Fruit fly (Drosophila melanogaster) whole organism, pupa: ENCODE data around the gene Ir67b.

Source experiments
- CG12605 ChIP-seq: fragments of 200-800 bp; sonication (Bioruptor generic); IDR thresholded peaks from 2 replicates; pipeline ENCODE4 v1.3.6; 2022; ENCODE audit warnings: missing biosample characterization, missing genetic modification characterization
- CG8301 ChIP-seq: fragments of 200-800 bp; sonication (Bioruptor generic); optimal IDR thresholded peaks from 2 replicates; lab custom pipeline; 2018; ENCODE audit warnings: missing biosample characterization, mild to moderate bottlenecking, missing genetic modification characterization
- CG9948 ChIP-seq: fragments of 200-800 bp; sonication (Bioruptor generic); optimal IDR thresholded peaks from 2 replicates; lab custom pipeline; 2018; ENCODE audit warnings: missing biosample characterization, mild to moderate bottlenecking, missing genetic modification characterization, moderate library complexity
- EcR ChIP-seq: fragments of 200-800 bp; sonication (Bioruptor generic); optimal IDR thresholded peaks from 3 replicates; lab custom pipeline; 2019; ENCODE audit warnings: missing biosample characterization, missing genetic modification characterization, mild to moderate bottlenecking, moderate library complexity, missing genetic modification reagents
- Ets98B ChIP-seq: fragments of 200-800 bp; sonication (Bioruptor generic); IDR thresholded peaks from 2 replicates; pipeline ENCODE4 v1.3.6; 2022; ENCODE audit warnings: missing biosample characterization, missing genetic modification characterization
- Pif1A ChIP-seq: fragments of 200-800 bp; sonication (Bioruptor generic); optimal IDR thresholded peaks from 3 replicates; lab custom pipeline; 2016; ENCODE audit warnings: missing biosample characterization, missing genetic modification characterization
- fd96Ca ChIP-seq: fragments of 200-800 bp; sonication (Bioruptor generic); IDR thresholded peaks from 3 replicates; pipeline ENCODE4 v1.3.6; 2022; ENCODE audit warnings: missing biosample characterization, missing genetic modification characterization
- gl ChIP-seq: fragments of 200-800 bp; sonication (Bioruptor generic); optimal IDR thresholded peaks from 2 replicates; lab custom pipeline; 2018; ENCODE audit warnings: missing biosample characterization, mild to moderate bottlenecking, missing genetic modification characterization
- rn ChIP-seq: fragments of 200-800 bp; sonication (Bioruptor generic); IDR thresholded peaks from 2 replicates; pipeline ENCODE4 v1.3.6; 2022; ENCODE audit warnings: missing biosample characterization, missing genetic modification characterization

- TF ChIP-seq EcR (GFP tag; lab: Kevin White, UChicago) = no peak
- no peak for TF ChIP-seq CG8301
- TF ChIP-seq Ets98B (GFP tag; lab: Robert Waterston, UW) = no peak
- no peak for TF ChIP-seq CG12605 (GFP tag; lab: Robert Waterston, UW)
- TF ChIP-seq fd96Ca (GFP tag; lab: Robert Waterston, UW) = no peak
- TF ChIP-seq Pif1A (GFP tag; lab: Kevin White, UChicago) = no peak
- no peak for TF ChIP-seq CG9948 (tag; lab: Kevin White, UChicago)
- TF ChIP-seq rn (GFP tag; lab: Robert Waterston, UW) = no peak
- TF ChIP-seq gl (tag; lab: Kevin White, UChicago) = no peak
These were observed 49.3 kb upstream of the Ir67b start, which contains the start of gene Rbfox1 for dm6 chr3L:10481112-10481511.
